In genomic region chr3L:15728195-15728594, dm6 we compare ENCODE assay signal across 1 fruit fly cellular context.
TF ChIP-seq lines count a peak whose summit lies in the region.

comm (minus strand) TSS chr3L:15728430.

TF ChIP-seq in whole organism, embryonic, 481 proteins besides CTCF, POLR2A, EP300 and RAD21 (continued from another document and continues in another):
- TF ChIP-seq jing (GFP tag; optimal IDR thresholded peaks at IDR 0.05; lab: Kevin White, UChicago) (no peak), CG32772 (GFP tag; IDR thresholded peaks at IDR 0.05; lab: Robert Waterston, UW) (no peak), btn (GFP tag; optimal IDR thresholded peaks at IDR 0.05; lab: Kevin White, UChicago) (peak; percentile 2), CG7372 (GFP tag; IDR thresholded peaks at IDR 0.05; lab: Robert Waterston, UW) (no peak), CG32532 (GFP tag; IDR thresholded peaks at IDR 0.05; lab: Robert Waterston, UW) (peak; percentile 46; the same call in 1 of the 2 replicates), CG11560 (tag; IDR thresholded peaks at IDR 0.05; lab: Robert Waterston, UW) (no peak), CG7963 (GFP tag; IDR thresholded peaks at IDR 0.05; lab: Robert Waterston, UW; ENCODE audit: partially characterized antibody) (peak; percentile 40; the same call in 1 of the 3 replicates), CG6683 (GFP tag; optimal IDR thresholded peaks at IDR 0.05; lab: Kevin White, UChicago) (no peak), Camta (GFP tag; optimal IDR thresholded peaks at IDR 0.05; lab: Kevin White, UChicago) (no peak), sens (GFP tag; lab: Kevin White, UChicago) (peak; percentile 87), CG5180 (GFP tag; optimal IDR thresholded peaks at IDR 0.05; lab: Kevin White, UChicago) (no peak), Usf (GFP tag; optimal IDR thresholded peaks at IDR 0.05; lab: Kevin White, UChicago) (no peak), caup (GFP tag; optimal IDR thresholded peaks at IDR 0.05; lab: Kevin White, UChicago; ENCODE audit: severe bottlenecking) (peak; percentile 41), NFAT (GFP tag; IDR thresholded peaks at IDR 0.05; lab: Robert Waterston, UW) (0 out of 2 replicates have a peak, but pooled peaks have one; percentile 16), CG1603 (tag; optimal IDR thresholded peaks at IDR 0.05; lab: Kevin White, UChicago) (peak; percentile 27), CG17568 (GFP tag; optimal IDR thresholded peaks at IDR 0.05; lab: Kevin White, UChicago) (peak; percentile 33), Bgb (GFP tag; IDR thresholded peaks at IDR 0.05; lab: Robert Waterston, UW; ENCODE audit: partially characterized antibody) (peak; percentile 77), CG8388 (GFP tag; optimal IDR thresholded peaks at IDR 0.05; lab: Kevin White, UChicago) (no peak), ken (GFP tag; IDR thresholded peaks at IDR 0.05; lab: Robert Waterston, UW) (no peak), slou (GFP tag; optimal IDR thresholded peaks at IDR 0.05; lab: Kevin White, UChicago) (no peak), fru (optimal IDR thresholded peaks at IDR 0.05; lab: Kevin White, UChicago) (no peak), zen2 (GFP tag; IDR thresholded peaks at IDR 0.05; lab: Robert Waterston, UW; ENCODE audit: partially characterized antibody) (peak; percentile 73; the same call in 2 of the 3 replicates), CG8765 (GFP tag; IDR thresholded peaks at IDR 0.05; lab: Robert Waterston, UW) (peak; percentile 17; the same call in 1 of the 2 replicates), cad (GFP tag; optimal IDR thresholded peaks at IDR 0.05; lab: Kevin White, UChicago) (no peak), croc (GFP tag; conservative IDR thresholded peaks at IDR 0.05; lab: Robert Waterston, UW) (no peak), pb (GFP tag; optimal IDR thresholded peaks at IDR 0.05; lab: Kevin White, UChicago) (no peak), CG4820 (GFP tag; optimal IDR thresholded peaks at IDR 0.05; lab: Kevin White, UChicago) (no peak), CG9609 (GFP tag; optimal IDR thresholded peaks at IDR 0.05; lab: Kevin White, UChicago) (no peak), ranshi (GFP tag; IDR thresholded peaks at IDR 0.05; lab: Robert Waterston, UW) (no peak), vvl (GFP tag; IDR thresholded peaks at IDR 0.05; lab: Robert Waterston, UW) (peak; percentile 82), CG13296 (GFP tag; optimal IDR thresholded peaks at IDR 0.05; lab: Kevin White, UChicago) (peak; percentile 29), CG3838 (GFP tag; optimal IDR thresholded peaks at IDR 0.05; lab: Kevin White, UChicago) (no peak), D (optimal IDR thresholded peaks at IDR 0.05; lab: Kevin White, UChicago) (no peak), D (GFP tag; optimal IDR thresholded peaks at IDR 0.05; lab: Kevin White, UChicago) (no peak), CG8359 (GFP tag; optimal IDR thresholded peaks at IDR 0.05; lab: Kevin White, UChicago; ENCODE audit: borderline replicate concordance) (no peak), CG6791 (GFP tag; IDR thresholded peaks at IDR 0.05; lab: Robert Waterston, UW; ENCODE audit: partially characterized antibody) (peak; percentile 72; the same call in 2 of the 3 replicates), Gsc (GFP tag; IDR thresholded peaks at IDR 0.05; lab: Robert Waterston, UW) (no peak), CG3847 (GFP tag; IDR thresholded peaks at IDR 0.05; lab: Robert Waterston, UW) (no peak), CG17612 (GFP tag; IDR thresholded peaks at IDR 0.05; lab: Robert Waterston, UW) (no peak), ash1 (GFP tag; optimal IDR thresholded peaks at IDR 0.05; lab: Kevin White, UChicago) (peak; percentile 73), ems (GFP tag; optimal IDR thresholded peaks at IDR 0.05; lab: Kevin White, UChicago) (no peak), bigmax (GFP tag; optimal IDR thresholded peaks at IDR 0.05; lab: Kevin White, UChicago) (no peak), D19A (tag; optimal IDR thresholded peaks at IDR 0.05; lab: Kevin White, UChicago) (peak; percentile 14), CG15073 (GFP tag; optimal IDR thresholded peaks at IDR 0.05; lab: Kevin White, UChicago) (no peak), pita (GFP tag; optimal IDR thresholded peaks at IDR 0.05; lab: Kevin White, UChicago) (no peak), CG15011 (GFP tag; optimal IDR thresholded peaks at IDR 0.05; lab: Kevin White, UChicago) (no peak), pfk (GFP tag; optimal IDR thresholded peaks at IDR 0.05; lab: Kevin White, UChicago) (peak; percentile 26), CG33213 (GFP tag; optimal IDR thresholded peaks at IDR 0.05; lab: Kevin White, UChicago) (no peak), yki (optimal IDR thresholded peaks at IDR 0.05; lab: Kevin White, UChicago) (no peak), CG12299 (tag; optimal IDR thresholded peaks at IDR 0.05; lab: Kevin White, UChicago) (peak; percentile 32), Dip2 (GFP tag; IDR thresholded peaks at IDR 0.05; lab: Robert Waterston, UW) (no peak), MTF-1 (GFP tag; optimal IDR thresholded peaks at IDR 0.05; lab: Kevin White, UChicago; ENCODE audit: borderline replicate concordance) (peak; percentile 70), CG4328 (GFP tag; optimal IDR thresholded peaks at IDR 0.05; lab: Kevin White, UChicago) (no peak), NC2α (GFP tag; optimal IDR thresholded peaks at IDR 0.05; lab: Kevin White, UChicago) (peak; percentile 1), grn (GFP tag; optimal IDR thresholded peaks at IDR 0.05; lab: Kevin White, UChicago) (peak; percentile 13), dm (GFP tag; optimal IDR thresholded peaks at IDR 0.05; lab: Kevin White, UChicago) (no peak), Mes4 (GFP tag; optimal IDR thresholded peaks at IDR 0.05; lab: Kevin White, UChicago) (no peak), exex (tag; optimal IDR thresholded peaks at IDR 0.05; lab: Kevin White, UChicago) (no peak), CG18619 (GFP tag; optimal IDR thresholded peaks at IDR 0.05; lab: Kevin White, UChicago) (no peak), E2f1 (GFP tag; IDR thresholded peaks at IDR 0.05; lab: Robert Waterston, UW) (no peak), CG17829 (tag; optimal IDR thresholded peaks at IDR 0.05; lab: Kevin White, UChicago) (peak; percentile 91), luna (GFP tag; optimal IDR thresholded peaks at IDR 0.05; lab: Kevin White, UChicago) (no peak), Sox102F (GFP tag; optimal IDR thresholded peaks at IDR 0.05; lab: Kevin White, UChicago) (no peak), GATAe (GFP tag; conservative IDR thresholded peaks at IDR 0.05; lab: Robert Waterston, UW) (no peak), danr (GFP tag; IDR thresholded peaks at IDR 0.05; lab: Robert Waterston, UW) (no peak), Doc3 (GFP tag; IDR thresholded peaks at IDR 0.05; lab: Robert Waterston, UW; ENCODE audit: partially characterized antibody) (no peak), NfI (GFP tag; optimal IDR thresholded peaks at IDR 0.05; lab: Kevin White, UChicago) (peak; percentile 24), Asciz (GFP tag; optimal IDR thresholded peaks at IDR 0.05; lab: Kevin White, UChicago) (no peak), CG15601 (tag; optimal IDR thresholded peaks at IDR 0.05; lab: Kevin White, UChicago) (peak; percentile 26), eyg (GFP tag; optimal IDR thresholded peaks at IDR 0.05; lab: Kevin White, UChicago) (no peak), wor (GFP tag; IDR thresholded peaks at IDR 0.05; lab: Robert Waterston, UW) (no peak), Max (GFP tag; optimal IDR thresholded peaks at IDR 0.05; lab: Kevin White, UChicago) (no peak), CG13624 (GFP tag; optimal IDR thresholded peaks at IDR 0.05; lab: Kevin White, UChicago) (peak; percentile 31), p53 (GFP tag; optimal IDR thresholded peaks at IDR 0.05; lab: Kevin White, UChicago) (peak; percentile 16), CG7556 (GFP tag; optimal IDR thresholded peaks at IDR 0.05; lab: Kevin White, UChicago) (no peak), slp2 (GFP tag; optimal IDR thresholded peaks at IDR 0.05; lab: Kevin White, UChicago) (no peak), Lhr (GFP tag; optimal IDR thresholded peaks at IDR 0.05; lab: Kevin White, UChicago) (no peak), ara (GFP tag; IDR thresholded peaks at IDR 0.05; lab: Robert Waterston, UW) (no peak), Dp (GFP tag; optimal IDR thresholded peaks at IDR 0.05; lab: Kevin White, UChicago) (no peak), Rfx (GFP tag; IDR thresholded peaks at IDR 0.05; lab: Robert Waterston, UW) (peak; percentile 43; the same call in 1 of the 2 replicates), vfl (GFP tag; optimal IDR thresholded peaks at IDR 0.05; lab: Kevin White, UChicago) (no peak), CG16813 (GFP tag; IDR thresholded peaks at IDR 0.05; lab: Robert Waterston, UW; ENCODE audit: partially characterized antibody) (peak; percentile 44; the same call in 1 of the 3 replicates), CG2116 (GFP tag; optimal IDR thresholded peaks at IDR 0.05; lab: Kevin White, UChicago) (no peak), CG10462 (GFP tag; optimal IDR thresholded peaks at IDR 0.05; lab: Kevin White, UChicago) (no peak), CG3163 (GFP tag; optimal IDR thresholded peaks at IDR 0.05; lab: Kevin White, UChicago) (no peak), tio (GFP tag; optimal IDR thresholded peaks at IDR 0.05; lab: Kevin White, UChicago) (no peak), stwl (tag; optimal IDR thresholded peaks at IDR 0.05; lab: Kevin White, UChicago) (no peak), h (optimal IDR thresholded peaks at IDR 0.05; lab: Kevin White, UChicago) (no peak), Dbx (GFP tag; IDR thresholded peaks at IDR 0.05; lab: Robert Waterston, UW) (peak; percentile 31; the same call in 1 of the 3 replicates), stc (GFP tag; IDR thresholded peaks at IDR 0.05; lab: Robert Waterston, UW) (peak; percentile 49; the same call in 1 of the 2 replicates), hbn (GFP tag; IDR thresholded peaks at IDR 0.05; lab: Robert Waterston, UW; ENCODE audit: partially characterized antibody) (0 out of 2 replicates have a peak, but pooled peaks have one; percentile 27), nerfin-1 (tag; optimal IDR thresholded peaks at IDR 0.05; lab: Kevin White, UChicago) (peak; percentile 70), Atf3 (GFP tag; optimal IDR thresholded peaks at IDR 0.05; lab: Kevin White, UChicago) (no peak), MBD-R2 (GFP tag; IDR thresholded peaks at IDR 0.05; lab: Robert Waterston, UW) (0 out of 2 replicates have a peak, but pooled peaks have one; percentile 16), CG7271 (tag; optimal IDR thresholded peaks at IDR 0.05; lab: Kevin White, UChicago) (no peak), CG10267 (tag; optimal IDR thresholded peaks at IDR 0.05; lab: Kevin White, UChicago) (no peak), cwo (GFP tag; optimal IDR thresholded peaks at IDR 0.05; lab: Kevin White, UChicago) (no peak), Oli (tag; optimal IDR thresholded peaks at IDR 0.05; lab: Kevin White, UChicago) (no peak), CG30431 (GFP tag; optimal IDR thresholded peaks at IDR 0.05; lab: Kevin White, UChicago) (no peak), CG10565 (GFP tag; optimal IDR thresholded peaks at IDR 0.05; lab: Kevin White, UChicago) (no peak), Drgx (GFP tag; IDR thresholded peaks at IDR 0.05; lab: Robert Waterston, UW) (no peak), bab2 (GFP tag; optimal IDR thresholded peaks at IDR 0.05; lab: Kevin White, UChicago) (no peak), CG2678 (tag; optimal IDR thresholded peaks at IDR 0.05; lab: Kevin White, UChicago) (peak; percentile 28), Stat92E (GFP tag; optimal IDR thresholded peaks at IDR 0.05; lab: Kevin White, UChicago) (peak in 1 of 3 experiments; percentile 14), CG4730 (GFP tag; IDR thresholded peaks at IDR 0.05; lab: Robert Waterston, UW) (no peak), Side (GFP tag; optimal IDR thresholded peaks at IDR 0.05; lab: Kevin White, UChicago) (peak; percentile 3), CG4404 (GFP tag; IDR thresholded peaks at IDR 0.05; lab: Robert Waterston, UW) (no peak), nmo (GFP tag; optimal IDR thresholded peaks at IDR 0.05; lab: Kevin White, UChicago) (no peak), CG8089 (GFP tag; optimal IDR thresholded peaks at IDR 0.05; lab: Kevin White, UChicago) (peak; percentile 26), CG12769 (tag; optimal IDR thresholded peaks at IDR 0.05; lab: Kevin White, UChicago) (peak; percentile 68), zfh2 (GFP tag; optimal IDR thresholded peaks at IDR 0.05; lab: Kevin White, UChicago) (no peak), CG6272 (GFP tag; IDR thresholded peaks at IDR 0.05; lab: Robert Waterston, UW) (no peak), Fer3 (tag; optimal IDR thresholded peaks at IDR 0.05; lab: Kevin White, UChicago) (peak; percentile 11), HLH4C (GFP tag; IDR thresholded peaks at IDR 0.05; lab: Robert Waterston, UW; ENCODE audit: partially characterized antibody) (peak; percentile 55; the same call in 2 of the 3 replicates), jumu (GFP tag; optimal IDR thresholded peaks at IDR 0.05; lab: Kevin White, UChicago) (no peak), gro (GFP tag; optimal IDR thresholded peaks at IDR 0.05; lab: Kevin White, UChicago) (peak; percentile 56), sna (GFP tag; IDR thresholded peaks at IDR 0.05; lab: Robert Waterston, UW; ENCODE audit: partially characterized antibody) (peak; percentile 46; the same call in 1 of the 2 replicates), CG9817 (tag; optimal IDR thresholded peaks at IDR 0.05; lab: Kevin White, UChicago) (no peak), CG14050 (GFP tag; IDR thresholded peaks at IDR 0.05; lab: Robert Waterston, UW) (no peak; the same call in 2 of the 3 replicates), CG9727 (GFP tag; optimal IDR thresholded peaks at IDR 0.05; lab: Kevin White, UChicago) (no peak), Poxn (GFP tag; IDR thresholded peaks at IDR 0.05; lab: Robert Waterston, UW) (no peak), CG30403 (GFP tag; optimal IDR thresholded peaks at IDR 0.05; lab: Kevin White, UChicago) (no peak), ewg (GFP tag; optimal IDR thresholded peaks at IDR 0.05; lab: Kevin White, UChicago) (peak; percentile 38), CG7357 (GFP tag; IDR thresholded peaks at IDR 0.05; lab: Robert Waterston, UW) (no peak), CG6254 (GFP tag; optimal IDR thresholded peaks at IDR 0.05; lab: Kevin White, UChicago) (no peak), CG17361 (GFP tag; IDR thresholded peaks at IDR 0.05; lab: Robert Waterston, UW) (no peak), Elba2 (GFP tag; optimal IDR thresholded peaks at IDR 0.05; lab: Kevin White, UChicago) (no peak), CG34224 (GFP tag; IDR thresholded peaks at IDR 0.05; lab: Robert Waterston, UW; ENCODE audit: partially characterized antibody) (peak; percentile 63; the same call in 2 of the 3 replicates), crol (GFP tag; IDR thresholded peaks at IDR 0.05; lab: Robert Waterston, UW) (no peak; the same call in 1 of the 2 replicates), CG13123 (GFP tag; optimal IDR thresholded peaks at IDR 0.05; lab: Kevin White, UChicago) (no peak), hkb (optimal IDR thresholded peaks at IDR 0.05; lab: Kevin White, UChicago) (no peak), hkb (GFP tag; IDR thresholded peaks at IDR 0.05; lab: Robert Waterston, UW) (0 out of 2 replicates have a peak, but pooled peaks have one; percentile 41)
